Worm (Caenorhabditis elegans) whole organism, early embryonic: Measurements from ENCODE around the gene Y41C4A.21.

ENCODE experiments used
- B0310.2 ChIP-seq: sonication (generic microtip); optimal IDR thresholded peaks from 2 replicates; lab custom pipeline; 2016; ENCODE audit warnings: mild to moderate bottlenecking, missing genetic modification characterization, missing compliant biosample characterization
- ama-1 ChIP-seq: fragments of 150-350 bp; optimal IDR thresholded peaks from 2 replicates; lab custom pipeline; 2014
- ceh-36 ChIP-seq: sonication (generic microtip); optimal IDR thresholded peaks from 2 replicates; lab custom pipeline; 2016; ENCODE audit warnings: missing genetic modification characterization, inconsistent platforms, missing compliant biosample characterization
- flt-1 ChIP-seq: fragments of 200-800 bp; sonication (Bioruptor generic); IDR thresholded peaks from 2 replicates; pipeline ENCODE4 v1.3.6; 2022; ENCODE audit warnings: missing genetic modification characterization, missing compliant biosample characterization
- hmg-4 ChIP-seq: fragments of 200-800 bp; sonication (Bioruptor generic); optimal IDR thresholded peaks from 2 replicates; lab custom pipeline; 2018; ENCODE audit warnings: mild to moderate bottlenecking, missing genetic modification characterization, missing compliant biosample characterization
- pes-1 ChIP-seq: fragments of 200-800 bp; sonication (Bioruptor generic); IDR thresholded peaks from 2 replicates; pipeline ENCODE4 v1.3.6; 2022; ENCODE audit warnings: missing genetic modification reagents, missing genetic modification characterization, missing compliant biosample characterization
- scrt-1 ChIP-seq: fragments of 200-800 bp; sonication (Bioruptor generic); IDR thresholded peaks from 2 replicates; pipeline ENCODE4 v1.3.6; 2022; ENCODE audit warnings: missing genetic modification characterization, missing compliant biosample characterization

- TF ChIP-seq ama-1 (lab: Kevin White, UChicago) (no peak), hmg-4 (GFP tag; lab: Kevin White, UChicago) (no peak), scrt-1 (GFP tag; lab: Robert Waterston, UW) (no peak), pes-1 (GFP tag; lab: Robert Waterston, UW) (no peak), B0310.2 (tag; lab: Kevin White, UChicago) (no peak), ceh-36 (tag; lab: Kevin White, UChicago) (no peak), flt-1 (GFP tag; lab: Robert Waterston, UW) (no peak)
These were observed 5.1 kb upstream of the Y41C4A.21 start for ce11 chrIII:11727010-11727409.
